Worm (Caenorhabditis elegans) whole organism, L4/young adult: Measurements from ENCODE around the gene C45H4.18.

Experiments used
- W03F9.2 ChIP-seq: fragments of 150-350 bp; optimal IDR thresholded peaks from 2 replicates; lab custom pipeline; 2014; ENCODE audit warnings: missing biosample characterization, missing genetic modification characterization
- dao-5 ChIP-seq: sonication (generic microtip); optimal IDR thresholded peaks from 2 replicates; lab custom pipeline; 2016; ENCODE audit warnings: missing genotype, missing genetic modification characterization, moderate library complexity, missing compliant biosample characterization

DNA sequence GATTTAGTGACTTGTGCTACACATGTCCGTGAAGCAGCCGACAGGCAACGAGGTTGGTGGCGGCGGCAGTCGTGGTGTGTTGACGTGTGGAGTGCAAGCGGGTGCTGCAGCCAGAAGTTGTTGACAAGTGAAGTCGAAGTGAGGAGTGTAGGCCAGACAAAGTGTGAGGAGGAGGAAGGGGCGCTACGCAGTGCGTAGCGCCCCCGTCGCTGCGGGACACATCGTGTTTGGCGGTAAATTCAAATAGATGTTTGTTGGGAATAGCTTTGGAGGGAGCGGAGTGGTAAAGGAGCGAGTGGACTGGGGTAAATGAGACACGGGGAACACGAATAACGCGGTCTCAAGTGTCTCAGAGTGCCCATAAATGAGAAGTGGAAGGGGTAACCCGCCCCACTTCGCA, 10.1 kb downstream of the C45H4.18 start:
- no peak for TF ChIP-seq dao-5 (tag; lab: Kevin White, UChicago)
- TF ChIP-seq W03F9.2 = no peak
